Worm (Caenorhabditis elegans) whole organism, midembryonic: ENCODE measurements around the gene aat-2.

Source experiments
- klf-2 ChIP-seq: fragments of 200-800 bp; sonication (Bioruptor generic); conservative IDR thresholded peaks from 2 replicates; pipeline ENCODE4 v1.3.6; 2022; ENCODE audit warnings: missing genetic modification reagents, missing genetic modification characterization, missing compliant biosample characterization
- ref-1 ChIP-seq: fragments of 200-800 bp; sonication (Bioruptor generic); conservative IDR thresholded peaks from 2 replicates; pipeline ENCODE4 v1.3.6; 2022; ENCODE audit warnings: missing genetic modification reagents, missing genetic modification characterization, missing compliant biosample characterization
- ztf-29 ChIP-seq: fragments of 200-800 bp; sonication (Bioruptor generic); IDR thresholded peaks from 2 replicates; pipeline ENCODE4 v1.3.6; 2022; ENCODE audit warnings: missing genetic modification reagents, missing genetic modification characterization, missing compliant biosample characterization

ce11 chrV:9255480-9255879, 9.3 kb upstream of the aat-2 start:
- TF ChIP-seq ref-1 (GFP tag; lab: Robert Waterston, UW) (no peak), klf-2 (GFP tag; lab: Robert Waterston, UW) (no peak), ztf-29 (GFP tag; lab: Robert Waterston, UW) (no peak)
